Fruit fly (Drosophila melanogaster): ENCODE results near the gene Cdc6.

- no peak for TF ChIP-seq Crg-1 (GFP tag; optimal IDR thresholded peaks at IDR 0.05)
- TF ChIP-seq CG14711 (tag; optimal IDR thresholded peaks at IDR 0.05) = no peak
Observed at dm6 chr3L:8627839-8628827, 5.7 kb downstream of the Cdc6 start.
